Worm (Caenorhabditis elegans) whole organism, mixed stage, embryonic: ENCODE results near the gene trmt-10C.2.

Experiments used
- M03D4.4 ChIP-seq: sonication (generic microtip); optimal IDR thresholded peaks from 2 replicates; lab custom pipeline; 2017; ENCODE audit warnings: mild to moderate bottlenecking, missing genetic modification characterization, missing compliant biosample characterization
- bed-3 ChIP-seq: fragments of 200-800 bp; sonication (Bioruptor generic); optimal IDR thresholded peaks from 3 replicates; lab custom pipeline; 2018; ENCODE audit warnings: mild to moderate bottlenecking, missing genetic modification characterization, moderate library complexity, missing compliant biosample characterization
- ceh-39 ChIP-seq: fragments of 150-350 bp; optimal IDR thresholded peaks from 2 replicates; lab custom pipeline; 2014; ENCODE audit warnings: missing biosample characterization, missing genetic modification characterization
- ceh-43 ChIP-seq: fragments of 200-800 bp; sonication (Bioruptor generic); optimal IDR thresholded peaks from 2 replicates; lab custom pipeline; 2018; ENCODE audit warnings: mild to moderate bottlenecking, missing genetic modification characterization, moderate library complexity, missing compliant biosample characterization
- ceh-83 ChIP-seq: fragments of 200-800 bp; sonication (Bioruptor generic); optimal IDR thresholded peaks from 2 replicates; lab custom pipeline; 2018; ENCODE audit warnings: mild to moderate bottlenecking, missing genetic modification characterization, missing compliant biosample characterization
- ces-1 ChIP-seq: fragments of 150-350 bp; optimal IDR thresholded peaks from 2 replicates; lab custom pipeline; 2014; ENCODE audit warnings: missing biosample characterization, missing genetic modification reagents, missing genetic modification characterization
- drap-1 ChIP-seq: fragments of 200-800 bp; sonication (Bioruptor generic); optimal IDR thresholded peaks from 3 replicates; lab custom pipeline; 2018; ENCODE audit warnings: mild to moderate bottlenecking, missing genetic modification characterization, missing compliant biosample characterization
- elt-1 ChIP-seq: sonication (generic microtip); optimal IDR thresholded peaks from 2 replicates; lab custom pipeline; 2017; ENCODE audit warnings: missing genetic modification characterization, mild to moderate bottlenecking, missing compliant biosample characterization, antibody characterized with exemption, moderate library complexity, borderline replicate concordance; ENCODE audit not compliant: insufficient read depth
- elt-3 ChIP-seq: fragments of 150-350 bp; optimal IDR thresholded peaks from 2 replicates; lab custom pipeline; 2014; ENCODE audit warnings: missing biosample characterization, missing genetic modification characterization
- flh-1 ChIP-seq: fragments of 200-800 bp; sonication (Bioruptor generic); optimal IDR thresholded peaks from 2 replicates; lab custom pipeline; 2018; ENCODE audit warnings: mild to moderate bottlenecking, missing genetic modification characterization, moderate library complexity, missing compliant biosample characterization
- ham-2 ChIP-seq: fragments of 200-800 bp; sonication (Bioruptor generic); optimal IDR thresholded peaks from 2 replicates; lab custom pipeline; 2018; ENCODE audit warnings: mild to moderate bottlenecking, missing genetic modification characterization, missing compliant biosample characterization
- hlh-1 ChIP-seq: fragments of 150-350 bp; optimal IDR thresholded peaks from 2 replicates; lab custom pipeline; 2014; ENCODE audit warnings: missing biosample characterization, missing genetic modification reagents, missing genetic modification characterization
- lin-13 ChIP-seq: fragments of 150-350 bp; optimal IDR thresholded peaks from 2 replicates; lab custom pipeline; 2014; ENCODE audit warnings: missing biosample characterization, missing genetic modification characterization
- lsy-2 ChIP-seq: fragments of 150-350 bp; optimal IDR thresholded peaks from 2 replicates; lab custom pipeline; 2014; ENCODE audit warnings: missing biosample characterization, missing genetic modification characterization
- mab-5 ChIP-seq: fragments of 150-350 bp; optimal IDR thresholded peaks from 2 replicates; lab custom pipeline; 2014; ENCODE audit warnings: missing biosample characterization, missing genetic modification characterization
- mep-1 ChIP-seq: fragments of 150-350 bp; optimal IDR thresholded peaks from 2 replicates; lab custom pipeline; 2017; ENCODE audit warnings: missing biosample characterization, missing genetic modification reagents, missing genetic modification characterization, inconsistent platforms
- nhr-12 ChIP-seq: fragments of 150-350 bp; optimal IDR thresholded peaks from 2 replicates; lab custom pipeline; 2014; ENCODE audit warnings: missing biosample characterization, missing genetic modification characterization
- nhr-237 ChIP-seq: fragments of 150-350 bp; optimal IDR thresholded peaks from 2 replicates; lab custom pipeline; 2014; ENCODE audit warnings: missing biosample characterization, missing genetic modification characterization
- nhr-28 ChIP-seq: fragments of 150-350 bp; optimal IDR thresholded peaks from 2 replicates; lab custom pipeline; 2014; ENCODE audit warnings: missing biosample characterization, missing genetic modification characterization
- pha-4 ChIP-seq: fragments of 150-350 bp; optimal IDR thresholded peaks from 2 replicates; lab custom pipeline; 2018; ENCODE audit warnings: missing biosample characterization, missing genetic modification reagents, missing genetic modification characterization
- sem-2 ChIP-seq: fragments of 200-800 bp; sonication (Bioruptor generic); optimal IDR thresholded peaks from 2 replicates; lab custom pipeline; 2018; ENCODE audit warnings: mild to moderate bottlenecking, missing genetic modification characterization, missing compliant biosample characterization
- snpc-4 ChIP-seq: fragments of 150-350 bp; optimal IDR thresholded peaks from 2 replicates; lab custom pipeline; 2014; ENCODE audit warnings: missing biosample characterization, missing genetic modification characterization
- sptf-1 ChIP-seq: sonication (generic microtip); optimal IDR thresholded peaks from 2 replicates; lab custom pipeline; 2017; ENCODE audit warnings: mild to moderate bottlenecking, missing genetic modification characterization, moderate library complexity, missing compliant biosample characterization
- tbx-8 ChIP-seq: fragments of 200-800 bp; sonication (Bioruptor generic); optimal IDR thresholded peaks from 2 replicates; lab custom pipeline; 2018; ENCODE audit warnings: mild to moderate bottlenecking, missing genetic modification characterization, moderate library complexity, missing compliant biosample characterization
- unc-120 ChIP-seq: sonication (generic microtip); optimal IDR thresholded peaks from 2 replicates; lab custom pipeline; 2017; ENCODE audit warnings: missing genetic modification characterization, missing compliant biosample characterization; ENCODE audit not compliant: poor library complexity, severe bottlenecking
- unc-39 ChIP-seq: fragments of 150-350 bp; optimal IDR thresholded peaks from 2 replicates; lab custom pipeline; 2014; ENCODE audit warnings: missing biosample characterization, missing genetic modification characterization
- unc-62 ChIP-seq: fragments of 150-350 bp; optimal IDR thresholded peaks from 2 replicates; lab custom pipeline; 2014; ENCODE audit warnings: missing biosample characterization, missing genetic modification reagents, missing genetic modification characterization
- zip-8 ChIP-seq: fragments of 150-350 bp; optimal IDR thresholded peaks from 2 replicates; lab custom pipeline; 2014; ENCODE audit warnings: missing biosample characterization, missing genetic modification characterization
- ztf-11 ChIP-seq: fragments of 150-350 bp; optimal IDR thresholded peaks from 2 replicates; lab custom pipeline; 2014; ENCODE audit warnings: missing biosample characterization, missing genetic modification characterization

The trmt-10C.2 gene

DNA sequence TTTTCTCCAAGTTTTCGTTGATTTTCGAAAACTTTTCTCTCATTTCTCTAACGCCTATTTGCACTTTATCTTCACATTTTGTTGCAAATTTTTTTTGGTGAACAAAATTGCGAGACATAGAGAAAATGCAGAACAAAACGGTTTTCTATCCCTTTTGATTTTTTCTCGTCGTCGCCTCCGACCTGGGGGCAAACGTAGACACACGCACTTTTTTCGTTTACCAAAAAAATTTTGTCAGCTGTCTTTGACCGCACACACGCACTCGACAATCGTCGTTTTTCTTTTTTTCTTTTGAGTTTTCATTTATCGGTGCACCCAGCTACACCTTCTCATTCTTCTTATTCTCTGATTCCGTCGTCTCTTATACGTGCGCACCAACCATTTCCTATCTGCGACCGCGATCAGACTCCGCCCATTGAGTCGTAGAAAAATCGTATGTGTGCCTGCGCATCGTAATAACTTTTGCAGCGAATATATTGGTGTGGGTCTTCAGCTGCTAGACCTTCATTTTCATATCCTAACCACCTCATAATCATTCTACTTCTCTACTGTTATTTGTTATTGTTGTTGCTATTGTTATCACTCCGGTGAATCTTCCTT is 16.3 kb downstream of the trmt-10C.2 start:
- TF ChIP-seq elt-1 (tag; lab: Kevin White, UChicago) (peak; percentile 30), lin-13 (no peak)

DNA sequence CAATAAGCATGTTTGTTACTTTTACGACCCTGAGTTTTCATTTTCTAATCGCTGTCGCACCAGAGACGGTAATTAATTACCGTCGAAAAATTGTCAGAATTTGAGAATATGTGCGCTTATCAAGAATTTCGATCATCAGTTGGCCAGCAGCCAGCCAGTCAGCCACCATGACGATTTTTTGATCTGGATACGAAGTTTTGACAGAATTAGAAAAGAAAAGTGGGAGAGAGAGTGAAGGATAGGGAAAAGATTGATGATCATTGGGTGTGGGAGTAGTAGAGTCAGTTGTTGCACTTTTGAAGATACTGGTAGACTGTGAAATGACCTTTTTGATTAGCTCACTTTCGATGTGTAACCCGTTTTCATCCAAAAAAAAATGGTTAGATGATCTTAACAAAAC is 18.3 kb downstream of the trmt-10C.2 start:
- TF ChIP-seq ceh-83 (GFP tag; lab: Kevin White, UChicago) (no peak), ces-1 (GFP tag; lab: Kevin White, UChicago) (no peak), ztf-11 (tag; lab: Kevin White, UChicago) (no peak), hlh-1 (tag; lab: Kevin White, UChicago) (peak; percentile 41), sem-2 (GFP tag; lab: Kevin White, UChicago) (no peak), bed-3 (GFP tag; lab: Kevin White, UChicago) (no peak), unc-62 (GFP tag; lab: Kevin White, UChicago) (peak; percentile 24), pha-4 (no peak)

DNA sequence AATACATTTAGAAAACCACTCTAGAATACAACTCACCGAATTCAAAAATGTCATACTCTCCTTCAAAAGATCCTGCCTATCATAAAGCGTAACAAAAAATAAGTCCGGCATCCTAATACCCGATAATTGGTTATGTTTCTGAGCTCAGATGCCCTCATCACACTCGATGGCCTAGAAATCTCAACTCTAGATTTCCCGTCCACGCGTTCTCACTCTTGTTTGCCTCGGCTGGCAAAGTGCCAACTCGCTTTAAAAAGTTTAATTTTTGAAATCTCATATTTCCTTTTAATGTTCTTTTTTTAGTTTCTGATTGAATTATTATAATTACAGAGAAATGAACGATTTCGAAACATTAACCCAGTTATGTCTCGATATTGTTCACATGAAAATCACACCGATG is 21.6 kb downstream of the trmt-10C.2 start, which contains the start of the genes C56G2.15 and thoc-2:
C56G2.15 (minus strand) TSS at position 188 of the 400 bp plus-strand sequence.
thoc-2 (plus strand) TSS at position 331 of the 400 bp plus-strand sequence.
- TF ChIP-seq ceh-39 (tag; lab: Kevin White, UChicago) (no peak), drap-1 (no peak), unc-120 (tag; lab: Kevin White, UChicago) (no peak), bed-3 (GFP tag; lab: Kevin White, UChicago) (no peak), ham-2 (GFP tag; lab: Kevin White, UChicago) (no peak), tbx-8 (GFP tag; lab: Kevin White, UChicago) (no peak)
- TF ChIP-seq, all 35 proteins: peak for 0

DNA sequence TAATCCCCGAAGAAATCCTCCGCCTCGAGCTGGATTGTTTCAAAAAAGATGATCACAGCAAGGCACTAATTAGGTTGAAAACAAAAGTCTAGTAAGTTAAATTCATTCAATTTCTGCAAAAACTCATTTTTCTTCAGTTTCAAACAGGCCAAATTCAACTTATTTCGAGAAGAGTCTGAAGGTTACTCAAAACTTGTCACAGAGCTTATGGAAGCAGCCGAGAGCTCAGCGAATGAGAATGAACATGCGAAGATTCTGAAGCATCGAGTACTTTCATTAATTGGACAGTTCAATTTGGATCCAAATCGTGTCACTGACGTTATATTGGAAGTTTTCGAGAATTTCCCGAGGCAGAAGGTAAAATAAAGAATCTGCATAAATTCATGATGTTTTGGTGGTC is 22.4 kb downstream of the trmt-10C.2 start:
- TF ChIP-seq elt-3 (tag; lab: Kevin White, UChicago), result no peak
- TF ChIP-seq lsy-2 (tag; lab: Kevin White, UChicago), result no peak
- TF ChIP-seq sptf-1 (tag; lab: Kevin White, UChicago), result no peak
- no peak for TF ChIP-seq unc-39
- no peak for TF ChIP-seq mab-5
- TF ChIP-seq nhr-12 (tag; lab: Kevin White, UChicago), result no peak
- no peak for TF ChIP-seq unc-120 (tag; lab: Kevin White, UChicago)
- no peak for TF ChIP-seq pha-4
- TF ChIP-seq tbx-8 (GFP tag; lab: Kevin White, UChicago), result no peak
- no peak for TF ChIP-seq mep-1
- no peak for TF ChIP-seq hlh-1 (tag; lab: Kevin White, UChicago)
- no peak for TF ChIP-seq nhr-237 (tag; lab: Kevin White, UChicago)
- no peak for TF ChIP-seq snpc-4 (tag; lab: Kevin White, UChicago)
- TF ChIP-seq ceh-43 (GFP tag; lab: Kevin White, UChicago), result no peak
- no peak for TF ChIP-seq ztf-11 (tag; lab: Kevin White, UChicago)
- TF ChIP-seq sem-2 (GFP tag; lab: Kevin White, UChicago), result no peak
- no peak for TF ChIP-seq ces-1 (GFP tag; lab: Kevin White, UChicago)
- no peak for TF ChIP-seq ham-2 (GFP tag; lab: Kevin White, UChicago)
- no peak for TF ChIP-seq M03D4.4
- TF ChIP-seq zip-8 (tag; lab: Kevin White, UChicago), result no peak

- TF ChIP-seq ham-2 (GFP tag; lab: Kevin White, UChicago), result no peak
- TF ChIP-seq ztf-11 (tag; lab: Kevin White, UChicago), result no peak
- TF ChIP-seq elt-1 (tag; lab: Kevin White, UChicago), result no peak
- TF ChIP-seq flh-1 (GFP tag; lab: Kevin White, UChicago), result no peak
- TF ChIP-seq ceh-39 (tag; lab: Kevin White, UChicago), result no peak
- no peak for TF ChIP-seq ceh-43 (GFP tag; lab: Kevin White, UChicago)
- TF ChIP-seq unc-39, result no peak
- TF ChIP-seq nhr-28, result no peak
- TF ChIP-seq ces-1 (GFP tag; lab: Kevin White, UChicago), result no peak
- no peak for TF ChIP-seq M03D4.4
- no peak for TF ChIP-seq hlh-1 (tag; lab: Kevin White, UChicago)
- no peak for TF ChIP-seq sem-2 (GFP tag; lab: Kevin White, UChicago)
- TF ChIP-seq pha-4, result no peak
- no peak for TF ChIP-seq lin-13
- TF ChIP-seq snpc-4 (tag; lab: Kevin White, UChicago), result no peak
- no peak for TF ChIP-seq ceh-83 (GFP tag; lab: Kevin White, UChicago)
- no peak for TF ChIP-seq elt-3 (tag; lab: Kevin White, UChicago)
Measured at ce11 chrIII:6373850-6374474, 27.9 kb downstream of the trmt-10C.2 start.
